Worm (Caenorhabditis elegans) whole organism, midembryonic: ENCODE data around the gene mel-32.

Experiments
- T22C8.4 ChIP-seq: fragments of 200-800 bp; sonication (Bioruptor generic); IDR thresholded peaks from 2 replicates; pipeline ENCODE4 v1.3.6; 2022; ENCODE audit warnings: missing genetic modification characterization, missing compliant biosample characterization
- cog-1 ChIP-seq: sonication (generic microtip); optimal IDR thresholded peaks from 2 replicates; lab custom pipeline; 2016; ENCODE audit warnings: missing genetic modification characterization, missing compliant biosample characterization
- flt-1 ChIP-seq: fragments of 200-800 bp; sonication (Bioruptor generic); IDR thresholded peaks from 2 replicates; pipeline ENCODE4 v1.3.6; 2022; ENCODE audit warnings: missing genetic modification characterization, missing compliant biosample characterization
- klf-2 ChIP-seq: fragments of 200-800 bp; sonication (Bioruptor generic); conservative IDR thresholded peaks from 2 replicates; pipeline ENCODE4 v1.3.6; 2022; ENCODE audit warnings: missing genetic modification reagents, missing genetic modification characterization, missing compliant biosample characterization
- med-1 ChIP-seq: sonication (generic microtip); optimal IDR thresholded peaks from 2 replicates; lab custom pipeline; 2017; ENCODE audit warnings: missing genetic modification characterization, mild to moderate bottlenecking, missing compliant biosample characterization, antibody characterized with exemption, missing genetic modification reagents; ENCODE audit not compliant: insufficient read depth
- ref-1 ChIP-seq: fragments of 200-800 bp; sonication (Bioruptor generic); conservative IDR thresholded peaks from 2 replicates; pipeline ENCODE4 v1.3.6; 2022; ENCODE audit warnings: missing genetic modification reagents, missing genetic modification characterization, missing compliant biosample characterization
- tab-1 ChIP-seq: fragments of 200-800 bp; sonication (Bioruptor generic); IDR thresholded peaks from 2 replicates; pipeline ENCODE4 v1.3.6; 2022; ENCODE audit warnings: missing genetic modification characterization, missing compliant biosample characterization
- ztf-23 ChIP-seq: fragments of 200-800 bp; sonication (Bioruptor generic); IDR thresholded peaks from 2 replicates; pipeline ENCODE4 v1.3.6; 2022; ENCODE audit warnings: missing genetic modification reagents, missing genetic modification characterization, missing compliant biosample characterization
- ztf-29 ChIP-seq: fragments of 200-800 bp; sonication (Bioruptor generic); IDR thresholded peaks from 2 replicates; pipeline ENCODE4 v1.3.6; 2022; ENCODE audit warnings: missing genetic modification reagents, missing genetic modification characterization, missing compliant biosample characterization

mel-32 gene

DNA sequence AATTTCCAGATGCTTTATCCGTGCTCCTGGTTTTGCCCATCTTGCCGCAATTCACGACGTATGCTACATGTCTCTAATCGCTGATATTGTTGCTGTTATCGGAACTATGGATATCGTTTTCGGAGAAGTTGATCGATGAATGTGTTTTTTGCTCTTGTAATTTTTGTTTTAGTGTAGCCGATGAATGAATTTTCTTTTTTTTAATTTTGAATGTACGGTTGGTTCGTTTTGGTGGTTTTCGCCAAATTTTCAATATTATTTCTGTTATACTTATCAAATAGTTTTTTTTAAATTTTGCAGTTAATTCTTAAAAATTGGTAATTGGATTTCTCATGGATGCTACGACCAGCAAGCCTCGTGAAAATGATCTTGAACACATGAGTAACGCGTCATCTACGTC is 24.2 kb upstream of the mel-32 start, which contains the start of gene T26A5.2:
Gene T26A5.2, plus strand, starts transcription at position 301 of the 400 bp plus-strand sequence.
- no peak for TF ChIP-seq ref-1 (GFP tag; lab: Robert Waterston, UW)
- no peak for TF ChIP-seq cog-1 (tag; lab: Kevin White, UChicago)
- TF ChIP-seq tab-1, result no peak
- TF ChIP-seq ztf-29, result no peak
- no peak for TF ChIP-seq flt-1 (GFP tag; lab: Robert Waterston, UW)

DNA sequence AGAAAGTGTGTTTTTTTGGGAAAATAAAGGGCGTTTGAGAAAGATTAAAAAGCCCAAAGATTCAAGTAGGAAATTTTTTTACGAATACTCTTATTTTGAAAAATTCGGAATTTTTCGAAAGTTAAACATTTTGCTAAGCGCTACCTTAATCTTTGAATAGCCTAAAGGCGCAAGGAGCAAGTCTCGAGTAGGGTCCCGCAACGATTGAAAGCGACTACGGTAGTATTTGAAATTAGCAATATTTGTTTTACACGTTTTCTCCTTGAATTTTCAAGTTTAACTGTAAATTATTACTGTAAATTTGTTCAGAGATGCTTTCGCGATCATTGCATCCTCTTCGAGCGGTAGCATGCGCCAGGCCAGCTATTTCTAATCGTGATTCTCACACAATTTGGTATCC is 22.1 kb upstream of the mel-32 start, which contains the start of gene nduf-2.2:
Gene nduf-2.2, plus strand, starts transcription at position 310 of the 400 bp plus-strand sequence.
- TF ChIP-seq klf-2 (GFP tag; lab: Robert Waterston, UW) (no peak), ztf-29 (no peak)

DNA sequence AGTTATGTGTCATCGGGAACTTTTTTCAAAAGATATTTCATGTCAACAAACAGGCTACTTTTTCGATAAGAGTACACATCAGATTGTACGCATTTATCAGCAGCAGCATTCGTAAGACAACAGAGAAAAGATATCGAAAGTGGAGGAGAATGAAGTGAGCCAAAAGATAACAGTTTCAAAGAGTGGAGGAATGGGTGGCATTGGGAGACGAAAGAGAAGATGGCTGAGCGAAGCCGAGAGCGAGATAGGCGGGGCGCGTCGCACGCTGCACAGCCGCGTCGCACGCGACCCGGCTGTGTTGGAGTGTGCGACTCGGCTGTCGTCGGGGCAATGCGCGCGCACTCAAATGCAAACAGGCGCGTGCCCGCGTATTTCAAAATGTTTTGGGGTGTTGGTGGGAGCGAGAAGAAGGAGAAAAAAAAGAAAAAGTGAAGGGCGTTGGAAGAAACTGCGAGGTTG is 21.3 kb upstream of the mel-32 start:
- TF ChIP-seq ztf-23, result 0 out of 2 replicates have a peak, but pooled peaks have one; percentile 6
- TF ChIP-seq klf-2 (GFP tag; lab: Robert Waterston, UW), result no peak
- TF ChIP-seq flt-1 (GFP tag; lab: Robert Waterston, UW), result no peak
- no peak for TF ChIP-seq ref-1 (GFP tag; lab: Robert Waterston, UW)
- no peak for TF ChIP-seq tab-1
- peak; percentile 52; the same call in 1 of the 2 replicates for TF ChIP-seq ztf-29

DNA sequence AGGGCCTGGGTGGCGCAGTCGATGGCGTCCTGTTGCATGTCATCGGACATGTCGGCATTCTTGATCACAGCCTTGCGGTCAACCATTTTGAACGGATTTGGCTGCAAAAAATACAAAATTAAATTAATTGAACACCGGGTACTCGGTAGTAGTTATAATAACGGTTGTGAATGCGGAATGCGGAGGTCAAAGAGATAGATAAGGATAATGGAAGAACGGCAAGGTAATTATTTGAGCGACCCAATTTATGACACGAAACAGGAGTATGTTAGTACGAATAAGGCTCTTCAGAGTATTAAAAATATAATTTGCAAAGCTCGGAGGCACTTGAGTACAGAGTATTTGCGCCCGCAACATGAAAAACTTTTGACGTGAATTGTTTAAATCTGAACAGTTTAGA is 20.9 kb upstream of the mel-32 start, which contains the start of gene dlc-1:
Gene dlc-1, minus strand, starts transcription at position 101 of the 400 bp plus-strand sequence.
- TF ChIP-seq med-1 (GFP tag; lab: Kevin White, UChicago), result no peak
- TF ChIP-seq cog-1 (tag; lab: Kevin White, UChicago), result no peak
- TF ChIP-seq ztf-23, result no peak
- no peak for TF ChIP-seq klf-2 (GFP tag; lab: Robert Waterston, UW)
- no peak for TF ChIP-seq ztf-29
- no peak for TF ChIP-seq ref-1 (GFP tag; lab: Robert Waterston, UW)
- TF ChIP-seq flt-1 (GFP tag; lab: Robert Waterston, UW), result no peak
- no peak for TF ChIP-seq tab-1
- TF ChIP-seq T22C8.4 (GFP tag; lab: Robert Waterston, UW), result no peak

DNA sequence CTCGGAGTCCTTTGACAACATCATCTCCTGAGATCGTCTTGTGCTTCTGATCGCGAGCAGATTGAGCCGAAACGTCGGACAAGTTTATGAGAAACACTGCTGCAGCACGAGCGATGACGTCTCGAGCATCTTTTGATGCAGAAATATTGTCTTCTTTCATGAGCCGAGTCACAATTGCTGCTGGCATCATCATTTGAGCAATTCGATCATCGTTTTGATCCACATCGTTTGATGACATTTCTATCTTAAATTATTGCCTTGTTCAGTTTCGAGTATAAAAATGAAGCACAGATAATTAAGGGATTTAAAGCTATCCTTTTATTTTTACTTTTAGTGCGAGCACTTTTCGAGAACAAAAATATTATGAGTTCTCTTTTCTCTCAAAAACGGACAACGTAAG is 19.8 kb upstream of the mel-32 start, which contains the start of gene T26A5.8:
Gene T26A5.8, minus strand, starts transcription at position 247 of the 400 bp plus-strand sequence.
- no peak for TF ChIP-seq ztf-29

DNA sequence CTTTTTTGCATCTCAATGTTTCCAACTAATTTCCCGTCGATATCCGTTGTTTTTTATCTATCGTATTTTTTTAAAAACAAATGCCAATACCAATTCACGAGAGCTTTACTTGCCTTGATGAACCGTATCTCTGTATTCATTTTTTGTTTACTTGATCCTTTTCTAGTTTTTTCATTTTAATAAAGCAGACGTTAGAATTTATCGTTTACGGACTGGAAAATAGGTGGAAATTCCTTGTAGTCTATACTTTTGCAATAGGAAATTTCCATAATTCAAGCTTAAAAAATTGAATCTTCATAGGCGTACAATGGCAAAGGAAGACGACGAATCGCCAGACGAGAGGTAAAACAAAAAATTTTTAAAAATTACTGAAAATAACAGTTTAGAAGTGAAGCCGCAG is 17.0 kb upstream of the mel-32 start, which contains the start of gene algn-1:
Gene algn-1, plus strand, starts transcription at position 301 of the 400 bp plus-strand sequence.
- no peak for TF ChIP-seq flt-1 (GFP tag; lab: Robert Waterston, UW)

DNA sequence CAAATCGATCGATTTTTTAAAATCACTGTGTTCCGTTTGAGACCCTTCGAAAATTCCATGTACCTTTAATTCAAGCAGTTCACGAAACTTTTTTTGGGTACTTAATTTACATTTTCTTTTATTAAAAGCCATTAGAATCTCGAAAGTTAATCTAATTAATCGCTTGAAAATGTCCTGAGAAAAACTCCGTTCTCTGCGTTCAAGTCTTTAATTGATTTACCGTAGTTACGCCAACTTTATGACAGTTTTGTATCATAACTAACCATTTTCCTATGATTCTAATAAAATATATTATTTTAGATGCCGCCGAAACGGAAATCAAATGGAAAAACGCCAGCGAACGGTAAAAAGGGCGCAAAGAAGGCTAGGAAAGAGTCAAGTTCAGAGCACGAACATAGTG is 11.4 kb upstream of the mel-32 start, which contains the start of gene jhdm-1:
Gene jhdm-1, plus strand, starts transcription at position 301 of the 400 bp plus-strand sequence.
- TF ChIP-seq ztf-23 (no peak), T22C8.4 (GFP tag; lab: Robert Waterston, UW) (no peak), ztf-29 (no peak), cog-1 (tag; lab: Kevin White, UChicago) (no peak), med-1 (GFP tag; lab: Kevin White, UChicago) (no peak), flt-1 (GFP tag; lab: Robert Waterston, UW) (no peak), tab-1 (no peak), ref-1 (GFP tag; lab: Robert Waterston, UW) (no peak), klf-2 (GFP tag; lab: Robert Waterston, UW) (no peak)

DNA sequence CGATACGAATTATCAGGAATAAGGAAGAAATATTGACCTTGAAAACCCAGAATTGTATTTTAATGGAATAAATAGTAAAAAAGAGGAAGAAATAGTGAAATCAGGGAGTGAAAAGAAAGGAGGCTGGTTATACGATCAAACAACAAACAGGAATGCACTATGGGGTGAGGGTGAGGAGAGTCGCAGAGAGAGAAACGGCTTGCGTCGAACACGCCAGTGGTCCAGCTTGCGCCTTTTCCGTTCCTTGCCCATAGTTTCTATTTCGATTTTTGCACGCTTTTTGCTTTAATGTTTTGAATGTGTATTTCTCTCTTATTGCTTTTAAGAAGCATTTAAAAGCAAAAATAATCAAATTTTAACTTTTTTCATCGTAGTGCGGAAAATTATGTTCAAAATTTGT is 10.9 kb upstream of the mel-32 start:
- TF ChIP-seq ztf-23 (peak; percentile 85), tab-1 (peak; percentile 62; the same call in 1 of the 2 replicates), ref-1 (GFP tag; lab: Robert Waterston, UW) (0 out of 2 replicates have a peak, but pooled peaks have one; percentile 34), klf-2 (GFP tag; lab: Robert Waterston, UW) (no peak), T22C8.4 (GFP tag; lab: Robert Waterston, UW) (0 out of 2 replicates have a peak, but pooled peaks have one; percentile 36), cog-1 (tag; lab: Kevin White, UChicago) (peak; percentile 74), flt-1 (GFP tag; lab: Robert Waterston, UW) (peak; percentile 74), med-1 (GFP tag; lab: Kevin White, UChicago) (peak; percentile 35), ztf-29 (peak; percentile 74)

DNA sequence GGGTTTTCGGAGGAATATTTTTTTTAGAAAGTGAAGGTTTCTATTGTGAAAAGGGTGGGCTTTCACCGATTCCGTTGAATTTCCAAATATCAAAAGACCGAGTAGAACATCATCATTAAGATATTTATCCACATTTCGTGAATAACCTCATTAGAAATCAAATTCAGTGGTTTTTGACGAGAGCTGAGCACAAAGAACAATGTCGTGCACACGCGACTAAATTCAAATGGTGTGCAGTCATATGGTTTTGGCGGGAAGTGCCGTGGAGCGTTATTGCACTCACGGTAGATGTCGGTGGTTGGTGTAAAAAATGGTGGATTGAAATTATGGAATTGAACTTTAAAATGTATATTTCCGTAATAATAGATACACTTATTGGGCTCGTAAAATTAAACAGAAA is 9.9 kb upstream of the mel-32 start:
- TF ChIP-seq tab-1, result no peak
- TF ChIP-seq ztf-29, result no peak
- TF ChIP-seq flt-1 (GFP tag; lab: Robert Waterston, UW), result no peak
- TF ChIP-seq cog-1 (tag; lab: Kevin White, UChicago), result no peak
- TF ChIP-seq klf-2 (GFP tag; lab: Robert Waterston, UW), result no peak
- TF ChIP-seq ref-1 (GFP tag; lab: Robert Waterston, UW), result no peak

DNA sequence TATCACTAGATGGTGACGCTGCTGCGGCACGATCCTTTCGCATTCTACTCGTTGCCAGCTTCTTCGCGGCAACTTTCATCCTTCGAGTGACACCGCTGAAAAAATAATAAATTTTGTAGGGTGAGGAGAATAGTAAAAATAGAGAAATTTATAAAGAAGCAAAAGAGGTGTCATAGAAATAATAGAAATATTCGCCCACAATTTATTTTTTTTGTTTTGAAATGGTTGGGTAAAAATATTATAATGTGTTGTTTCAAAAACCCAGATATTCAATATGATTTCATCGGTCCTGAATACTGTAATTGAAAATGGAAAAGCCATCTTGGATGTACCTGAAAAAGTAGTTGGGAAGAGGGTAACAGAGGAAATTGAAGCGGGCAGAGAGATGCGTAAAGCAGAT is 9.5 kb upstream of the mel-32 start, which contains the start of gene set-1:
Gene set-1, minus strand, starts transcription at position 101 of the 400 bp plus-strand sequence.
- TF ChIP-seq tab-1 (no peak), cog-1 (tag; lab: Kevin White, UChicago) (no peak), ztf-29 (no peak), T22C8.4 (GFP tag; lab: Robert Waterston, UW) (no peak), flt-1 (GFP tag; lab: Robert Waterston, UW) (no peak), ref-1 (GFP tag; lab: Robert Waterston, UW) (no peak), klf-2 (GFP tag; lab: Robert Waterston, UW) (no peak), ztf-23 (no peak), med-1 (GFP tag; lab: Kevin White, UChicago) (no peak)

DNA sequence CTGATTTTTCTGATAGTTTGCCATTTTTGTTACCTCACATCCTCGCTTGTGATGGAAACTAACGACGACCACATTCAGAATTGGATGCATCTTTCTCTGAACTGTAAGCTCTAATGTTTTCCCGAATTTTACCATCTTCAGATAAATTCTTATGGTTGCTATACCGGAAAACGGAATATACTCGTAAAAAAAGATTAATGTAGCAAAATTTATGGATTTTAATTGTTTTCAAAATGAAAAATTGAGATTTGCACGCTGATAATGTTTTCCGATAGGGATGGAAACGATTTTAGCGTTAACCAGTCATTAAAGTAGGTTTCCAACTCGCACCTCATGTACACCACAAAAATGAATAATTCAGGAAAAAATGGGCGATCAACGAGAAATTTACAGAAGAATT is 7.8 kb upstream of the mel-32 start, which contains the start of gene T26A5.6:
Gene T26A5.6, minus strand, starts transcription at position 101 of the 400 bp plus-strand sequence.
- TF ChIP-seq ztf-23 (no peak), med-1 (GFP tag; lab: Kevin White, UChicago) (no peak), cog-1 (tag; lab: Kevin White, UChicago) (no peak), klf-2 (GFP tag; lab: Robert Waterston, UW) (no peak), T22C8.4 (GFP tag; lab: Robert Waterston, UW) (no peak), tab-1 (no peak), ref-1 (GFP tag; lab: Robert Waterston, UW) (no peak), flt-1 (GFP tag; lab: Robert Waterston, UW) (no peak), ztf-29 (no peak)
